Worm (Caenorhabditis elegans) whole organism, late embryonic: ENCODE data around the gene Y17G7B.8.

Experiments
- C08G9.2 ChIP-seq: sonication (generic microtip); optimal IDR thresholded peaks from 2 replicates; lab custom pipeline; 2016; ENCODE audit warnings: mild to moderate bottlenecking, missing genetic modification characterization, moderate library complexity, missing compliant biosample characterization
- C38D4.7 ChIP-seq: fragments of 200-800 bp; sonication (Bioruptor generic); optimal IDR thresholded peaks from 2 replicates; lab custom pipeline; 2018; ENCODE audit warnings: mild to moderate bottlenecking, missing genetic modification characterization, moderate library complexity, missing compliant biosample characterization
- T23F11.4 ChIP-seq: fragments of 200-800 bp; sonication (Bioruptor generic); optimal IDR thresholded peaks from 2 replicates; lab custom pipeline; 2018; ENCODE audit warnings: mild to moderate bottlenecking, missing genetic modification characterization, missing compliant biosample characterization
- ahr-1 ChIP-seq: sonication (generic microtip); optimal IDR thresholded peaks from 2 replicates; lab custom pipeline; 2016; ENCODE audit warnings: missing genetic modification characterization, missing compliant biosample characterization
- ama-1 ChIP-seq: fragments of 150-350 bp; optimal IDR thresholded peaks from 2 replicates; lab custom pipeline; 2014
- ceh-14 ChIP-seq: sonication (generic microtip); optimal IDR thresholded peaks from 2 replicates; lab custom pipeline; 2016; ENCODE audit warnings: missing genotype, missing genetic modification characterization, missing compliant biosample characterization
- ceh-19 ChIP-seq: fragments of 200-800 bp; sonication (Bioruptor generic); optimal IDR thresholded peaks from 2 replicates; lab custom pipeline; 2018; ENCODE audit warnings: mild to moderate bottlenecking, missing genetic modification characterization, missing compliant biosample characterization
- ceh-2 ChIP-seq: sonication (generic microtip); optimal IDR thresholded peaks from 2 replicates; lab custom pipeline; 2016; ENCODE audit warnings: missing genotype, missing genetic modification characterization, missing compliant biosample characterization
- ceh-22 ChIP-seq: sonication (generic microtip); optimal IDR thresholded peaks from 2 replicates; lab custom pipeline; 2017; ENCODE audit warnings: missing biosample characterization, missing genetic modification characterization
- ceh-31 ChIP-seq: sonication (generic microtip); optimal IDR thresholded peaks from 2 replicates; lab custom pipeline; 2016; ENCODE audit warnings: missing genetic modification characterization, missing compliant biosample characterization
- ceh-34 ChIP-seq: sonication (generic microtip); optimal IDR thresholded peaks from 2 replicates; lab custom pipeline; 2016; ENCODE audit warnings: mild to moderate bottlenecking, missing genetic modification characterization, missing compliant biosample characterization
- ceh-45 ChIP-seq: fragments of 200-800 bp; sonication (Bioruptor generic); IDR thresholded peaks from 2 replicates; pipeline ENCODE4 v1.3.6; 2022; ENCODE audit warnings: missing genetic modification reagents, missing genetic modification characterization, missing compliant biosample characterization
- ceh-6 ChIP-seq: fragments of 200-800 bp; sonication (Bioruptor generic); optimal IDR thresholded peaks from 2 replicates; lab custom pipeline; 2018; ENCODE audit warnings: mild to moderate bottlenecking, missing genetic modification characterization, missing compliant biosample characterization
- che-1 ChIP-seq: sonication (generic microtip); optimal IDR thresholded peaks from 2 replicates; lab custom pipeline; 2016; ENCODE audit warnings: mild to moderate bottlenecking, missing genetic modification characterization, missing compliant biosample characterization
- dve-1 ChIP-seq: sonication (generic microtip); optimal IDR thresholded peaks from 2 replicates; lab custom pipeline; 2017; ENCODE audit warnings: antibody characterized with exemption, mild to moderate bottlenecking, missing genetic modification characterization, missing compliant biosample characterization
- elt-2 ChIP-seq: sonication (generic microtip); optimal IDR thresholded peaks from 2 replicates; lab custom pipeline; 2016; ENCODE audit warnings: missing genetic modification reagents, missing genetic modification characterization, missing compliant biosample characterization
- ets-4 ChIP-seq: sonication (generic microtip); optimal IDR thresholded peaks from 2 replicates; lab custom pipeline; 2016; ENCODE audit warnings: missing genetic modification characterization, missing compliant biosample characterization
- fax-1 ChIP-seq: sonication (generic microtip); optimal IDR thresholded peaks from 2 replicates; lab custom pipeline; 2016; ENCODE audit warnings: missing genotype, missing genetic modification characterization, missing compliant biosample characterization
- fkh-10 ChIP-seq: fragments of 150-350 bp; optimal IDR thresholded peaks from 2 replicates; lab custom pipeline; 2014; ENCODE audit warnings: missing biosample characterization, missing genetic modification reagents, missing genetic modification characterization
- fkh-6 ChIP-seq: sonication (generic microtip); optimal IDR thresholded peaks from 2 replicates; lab custom pipeline; 2016; ENCODE audit warnings: missing genetic modification characterization, missing compliant biosample characterization
- hlh-6 ChIP-seq: sonication (generic microtip); optimal IDR thresholded peaks from 2 replicates; lab custom pipeline; 2016; ENCODE audit warnings: missing genotype, missing genetic modification characterization, missing compliant biosample characterization
- hlh-8 ChIP-seq: sonication (generic microtip); optimal IDR thresholded peaks from 2 replicates; lab custom pipeline; 2016; ENCODE audit warnings: missing genotype, missing genetic modification characterization, missing compliant biosample characterization
- lim-6 ChIP-seq: sonication (generic microtip); optimal IDR thresholded peaks from 2 replicates; lab custom pipeline; 2016; ENCODE audit warnings: missing genetic modification characterization, missing compliant biosample characterization
- lin-11 ChIP-seq: fragments of 200-800 bp; sonication (Bioruptor generic); optimal IDR thresholded peaks from 2 replicates; lab custom pipeline; 2018; ENCODE audit warnings: mild to moderate bottlenecking, missing genetic modification characterization, missing compliant biosample characterization
- mec-3 ChIP-seq: sonication (generic microtip); optimal IDR thresholded peaks from 2 replicates; lab custom pipeline; 2016; ENCODE audit warnings: borderline replicate concordance, missing genetic modification characterization, missing compliant biosample characterization
- nfya-1 ChIP-seq: sonication (generic microtip); optimal IDR thresholded peaks from 2 replicates; lab custom pipeline; 2017; ENCODE audit warnings: missing genetic modification characterization, mild to moderate bottlenecking, missing compliant biosample characterization, antibody characterized with exemption, moderate library complexity
- odd-2 ChIP-seq: sonication (generic microtip); optimal IDR thresholded peaks from 2 replicates; lab custom pipeline; 2017; ENCODE audit warnings: antibody characterized with exemption, mild to moderate bottlenecking, missing genetic modification characterization, missing compliant biosample characterization
- pax-1 ChIP-seq: fragments of 150-350 bp; optimal IDR thresholded peaks from 2 replicates; lab custom pipeline; 2014; ENCODE audit warnings: missing biosample characterization, missing genetic modification characterization
- pqm-1 ChIP-seq: sonication (generic microtip); optimal IDR thresholded peaks from 2 replicates; lab custom pipeline; 2016; ENCODE audit warnings: missing genetic modification characterization, missing compliant biosample characterization
- rnt-1 ChIP-seq: sonication (generic microtip); optimal IDR thresholded peaks from 2 replicates; lab custom pipeline; 2016; ENCODE audit warnings: missing genetic modification characterization, missing compliant biosample characterization
- sdc-2 ChIP-seq: sonication (generic microtip); optimal IDR thresholded peaks from 2 replicates; lab custom pipeline; 2016; ENCODE audit warnings: missing genotype, missing genetic modification characterization, missing compliant biosample characterization
- sox-2 ChIP-seq: fragments of 200-800 bp; sonication (Bioruptor generic); IDR thresholded peaks from 2 replicates; pipeline ENCODE4 v1.3.6; 2022; ENCODE audit warnings: missing genetic modification reagents, missing genetic modification characterization, missing compliant biosample characterization
- syd-9 ChIP-seq: sonication (generic microtip); optimal IDR thresholded peaks from 2 replicates; lab custom pipeline; 2016; ENCODE audit warnings: mild to moderate bottlenecking, missing genetic modification characterization, moderate library complexity, missing compliant biosample characterization
- tbx-2 ChIP-seq: sonication (generic microtip); optimal IDR thresholded peaks from 2 replicates; lab custom pipeline; 2016; ENCODE audit warnings: missing genetic modification characterization, missing compliant biosample characterization
- tbx-7 ChIP-seq: sonication (generic microtip); optimal IDR thresholded peaks from 2 replicates; lab custom pipeline; 2016; ENCODE audit warnings: missing genotype, missing genetic modification characterization, missing compliant biosample characterization
- ttx-3 ChIP-seq: sonication (generic microtip); optimal IDR thresholded peaks from 2 replicates; lab custom pipeline; 2016; ENCODE audit warnings: missing genetic modification reagents, missing genetic modification characterization, missing compliant biosample characterization
- unc-55 ChIP-seq: sonication (generic microtip); optimal IDR thresholded peaks from 2 replicates; lab custom pipeline; 2017; ENCODE audit warnings: missing biosample characterization, missing genetic modification reagents, missing genetic modification characterization
- unc-86 ChIP-seq: sonication (generic microtip); optimal IDR thresholded peaks from 2 replicates; lab custom pipeline; 2016; ENCODE audit warnings: missing genetic modification characterization, missing compliant biosample characterization
- zip-5 ChIP-seq: sonication (generic microtip); optimal IDR thresholded peaks from 2 replicates; lab custom pipeline; 2016; ENCODE audit warnings: missing genetic modification characterization, missing compliant biosample characterization
- ztf-16 ChIP-seq: sonication (generic microtip); optimal IDR thresholded peaks from 2 replicates; lab custom pipeline; 2017; ENCODE audit warnings: missing genetic modification characterization, missing compliant biosample characterization

The Y17G7B.8 gene

ce11 chrII:12005981-12006380 is 21.6 kb downstream of the Y17G7B.8 start:
- TF ChIP-seq nfya-1 (tag; lab: Kevin White, UChicago) (no peak), che-1 (no peak), elt-2 (tag; lab: Kevin White, UChicago) (no peak), ceh-22 (tag; lab: Kevin White, UChicago) (no peak), ceh-2 (tag; lab: Kevin White, UChicago) (no peak), ztf-16 (no peak), sox-2 (GFP tag; lab: Robert Waterston, UW) (no peak), C38D4.7 (GFP tag; lab: Kevin White, UChicago) (no peak), lim-6 (tag; lab: Kevin White, UChicago) (no peak), pqm-1 (tag; lab: Kevin White, UChicago) (no peak), pax-1 (tag; lab: Kevin White, UChicago) (no peak)

ce11 chrII:11998903-11999302 is 28.6 kb downstream of the Y17G7B.8 start, which contains the start of gene Y17G7B.23:
Gene Y17G7B.23 (plus strand): TSS chrII:11999203.
- TF ChIP-seq mec-3 (tag; lab: Kevin White, UChicago) (no peak), zip-5 (tag; lab: Kevin White, UChicago) (no peak), ets-4 (tag; lab: Kevin White, UChicago) (no peak), rnt-1 (tag; lab: Kevin White, UChicago) (no peak), unc-55 (GFP tag; lab: Kevin White, UChicago) (no peak), sox-2 (GFP tag; lab: Robert Waterston, UW) (no peak), ama-1 (lab: Kevin White, UChicago) (no peak)

- TF ChIP-seq elt-2 (tag; lab: Kevin White, UChicago), result no peak
- no peak for TF ChIP-seq rnt-1 (tag; lab: Kevin White, UChicago)
- TF ChIP-seq che-1, result no peak
- no peak for TF ChIP-seq ceh-45 (GFP tag; lab: Robert Waterston, UW)
- TF ChIP-seq dve-1 (tag; lab: Kevin White, UChicago), result no peak
- no peak for TF ChIP-seq fkh-10 (GFP tag; lab: Kevin White, UChicago)
These were observed 32.6 kb downstream of the Y17G7B.8 start for ce11 chrII:11994940-11995339.

ce11 chrII:11992701-11993100 is 34.8 kb downstream of the Y17G7B.8 start, which contains the start of gene dhps-1:
Gene dhps-1 (plus strand): TSS chrII:11993001.
- TF ChIP-seq lim-6 (tag; lab: Kevin White, UChicago), result no peak
- TF ChIP-seq sox-2 (GFP tag; lab: Robert Waterston, UW), result no peak
- no peak for TF ChIP-seq ceh-34 (tag; lab: Kevin White, UChicago)
- TF ChIP-seq ceh-2 (tag; lab: Kevin White, UChicago), result no peak
- no peak for TF ChIP-seq T23F11.4 (GFP tag; lab: Kevin White, UChicago)
- no peak for TF ChIP-seq fkh-6
- no peak for TF ChIP-seq che-1
- TF ChIP-seq pax-1 (tag; lab: Kevin White, UChicago), result no peak
- no peak for TF ChIP-seq ceh-14 (tag; lab: Kevin White, UChicago)
- TF ChIP-seq dve-1 (tag; lab: Kevin White, UChicago), result no peak
- no peak for TF ChIP-seq tbx-7 (tag; lab: Kevin White, UChicago)
- no peak for TF ChIP-seq ahr-1 (tag; lab: Kevin White, UChicago)
- TF ChIP-seq ceh-45 (GFP tag; lab: Robert Waterston, UW), result no peak
- no peak for TF ChIP-seq odd-2 (tag; lab: Kevin White, UChicago)
- TF ChIP-seq, all 69 proteins: peak for 0

ce11 chrII:11988724-11989123 is 38.8 kb downstream of the Y17G7B.8 start, which contains the start of gene Y17G7B.3:
Gene Y17G7B.3 (plus strand): TSS chrII:11989024.
- TF ChIP-seq ceh-14 (tag; lab: Kevin White, UChicago) (no peak), hlh-8 (tag; lab: Kevin White, UChicago) (no peak), ceh-34 (tag; lab: Kevin White, UChicago) (no peak), pqm-1 (tag; lab: Kevin White, UChicago) (no peak)

- TF ChIP-seq tbx-2 (tag; lab: Kevin White, UChicago), result peak; percentile 79
- TF ChIP-seq nfya-1 (tag; lab: Kevin White, UChicago), result peak; percentile 60
- TF ChIP-seq ztf-16, result peak; percentile 24
- TF ChIP-seq syd-9 (tag; lab: Kevin White, UChicago), result no peak
- TF ChIP-seq hlh-6 (tag; lab: Kevin White, UChicago), result no peak
- peak; percentile 69 for TF ChIP-seq ets-4 (tag; lab: Kevin White, UChicago)
- peak; percentile 59 for TF ChIP-seq ceh-2 (tag; lab: Kevin White, UChicago)
- peak; percentile 83 for TF ChIP-seq ceh-31 (tag; lab: Kevin White, UChicago)
- peak; percentile 32 for TF ChIP-seq ttx-3
- TF ChIP-seq ceh-6 (GFP tag; lab: Kevin White, UChicago), result no peak
- no peak for TF ChIP-seq sdc-2 (tag; lab: Kevin White, UChicago)
- TF ChIP-seq lin-11, result peak; percentile 1
- peak; percentile 13 for TF ChIP-seq ceh-19
- TF ChIP-seq ceh-34 (tag; lab: Kevin White, UChicago), result peak; percentile 47
- peak; percentile 78 for TF ChIP-seq zip-5 (tag; lab: Kevin White, UChicago)
- no peak for TF ChIP-seq rnt-1 (tag; lab: Kevin White, UChicago)
- peak; percentile 19 for TF ChIP-seq unc-86 (tag; lab: Kevin White, UChicago)
- peak; percentile 69 for TF ChIP-seq C08G9.2 (tag; lab: Kevin White, UChicago)
- TF ChIP-seq fax-1 (tag; lab: Kevin White, UChicago), result peak; percentile 47
- TF ChIP-seq fkh-6, result no peak
These were observed 47.4 kb downstream of the Y17G7B.8 start for ce11 chrII:11980110-11980509.
